Fruit fly (Drosophila melanogaster) whole organism, adult: Measurements from ENCODE around the gene Rab39.
A peak's percentile ranks its signal among the peaks of the same experiment; 100 is the strongest.

Experiments used
- CG11617 ChIP-seq: fragments of 200-800 bp; sonication (Bioruptor generic); optimal IDR thresholded peaks from 2 replicates; lab custom pipeline; 2017; ENCODE audit warnings: mild to moderate bottlenecking, missing biosample characterization, missing genetic modification reagents, missing genetic modification characterization
- CG12768 ChIP-seq: fragments of 200-800 bp; sonication (Bioruptor generic); optimal IDR thresholded peaks from 2 replicates; lab custom pipeline; 2017; ENCODE audit warnings: missing biosample characterization, missing genetic modification characterization, mild to moderate bottlenecking, moderate library complexity, missing genetic modification reagents
- CG14711 ChIP-seq: fragments of 200-800 bp; sonication (Bioruptor generic); optimal IDR thresholded peaks from 2 replicates; lab custom pipeline; 2018; ENCODE audit warnings: missing biosample characterization, mild to moderate bottlenecking, missing genetic modification characterization, moderate library complexity
- CG1620 ChIP-seq: fragments of 200-800 bp; sonication (Bioruptor generic); optimal IDR thresholded peaks from 2 replicates; lab custom pipeline; 2016; ENCODE audit warnings: missing biosample characterization, missing genetic modification characterization
- CG33017 ChIP-seq: fragments of 200-800 bp; sonication (Bioruptor generic); optimal IDR thresholded peaks from 2 replicates; lab custom pipeline; 2018; ENCODE audit warnings: missing biosample characterization, mild to moderate bottlenecking, missing genetic modification characterization, moderate library complexity
- CG5204 ChIP-seq: fragments of 200-800 bp; sonication (Bioruptor generic); optimal IDR thresholded peaks from 2 replicates; lab custom pipeline; 2016; ENCODE audit warnings: missing biosample characterization, missing genetic modification characterization
- CG7045 ChIP-seq: fragments of 200-800 bp; sonication (Bioruptor generic); optimal IDR thresholded peaks from 2 replicates; lab custom pipeline; 2017; ENCODE audit warnings: missing biosample characterization, mild to moderate bottlenecking, missing genetic modification characterization
- CG7101 ChIP-seq: fragments of 200-800 bp; sonication (Bioruptor generic); optimal IDR thresholded peaks from 2 replicates; lab custom pipeline; 2018; ENCODE audit warnings: missing biosample characterization, mild to moderate bottlenecking, missing genetic modification characterization, moderate library complexity
- Clk ChIP-seq: fragments of 200-800 bp; sonication (Bioruptor generic); optimal IDR thresholded peaks from 2 replicates; lab custom pipeline; 2017; ENCODE audit warnings: missing biosample characterization, missing genetic modification characterization
- Crg-1 ChIP-seq: fragments of 200-800 bp; sonication (Bioruptor generic); optimal IDR thresholded peaks from 2 replicates; lab custom pipeline; 2016; ENCODE audit warnings: missing biosample characterization, missing genetic modification characterization
- Hr96 ChIP-seq: fragments of 200-800 bp; sonication (Bioruptor generic); optimal IDR thresholded peaks from 2 replicates; lab custom pipeline; 2016; ENCODE audit warnings: missing biosample characterization, missing genetic modification characterization
- Mnt ChIP-seq: fragments of 200-800 bp; sonication (Bioruptor generic); optimal IDR thresholded peaks from 2 replicates; lab custom pipeline; 2016; ENCODE audit warnings: missing biosample characterization, mild to moderate bottlenecking, missing genetic modification characterization
- bab1 ChIP-seq: fragments of 200-800 bp; sonication (Bioruptor generic); optimal IDR thresholded peaks from 3 replicates; lab custom pipeline; 2019; ENCODE audit warnings: missing biosample characterization, mild to moderate bottlenecking, missing genetic modification characterization, moderate library complexity
- cic ChIP-seq: fragments of 200-800 bp; sonication (Bioruptor generic); optimal IDR thresholded peaks from 2 replicates; lab custom pipeline; 2017; ENCODE audit warnings: missing biosample characterization, mild to moderate bottlenecking, missing genetic modification characterization, moderate library complexity
- cnc ChIP-seq, 2 experiments: fragments of >200 bp; optimal IDR thresholded peaks; 2 replicates each; lab custom pipeline; 2017
- kay ChIP-seq: fragments of 200-800 bp; sonication (Bioruptor generic); peaks from one replicate; lab custom pipeline; 2016; ENCODE audit warnings: missing biosample characterization, missing genetic modification characterization, borderline replicate concordance
- ovo ChIP-seq: fragments of 200-800 bp; sonication (Bioruptor generic); optimal IDR thresholded peaks from 2 replicates; lab custom pipeline; 2016; ENCODE audit warnings: missing biosample characterization, missing genetic modification characterization
- pad ChIP-seq: fragments of 200-800 bp; sonication (Bioruptor generic); optimal IDR thresholded peaks from 3 replicates; lab custom pipeline; 2017; ENCODE audit warnings: missing biosample characterization, missing genetic modification characterization, mild to moderate bottlenecking, moderate library complexity, missing genetic modification reagents
- tj ChIP-seq: fragments of 200-800 bp; sonication (Bioruptor generic); optimal IDR thresholded peaks from 3 replicates; lab custom pipeline; 2017; ENCODE audit warnings: missing biosample characterization, mild to moderate bottlenecking, missing genetic modification characterization, moderate library complexity
- toe ChIP-seq: fragments of 200-800 bp; sonication (Bioruptor generic); optimal IDR thresholded peaks from 2 replicates; lab custom pipeline; 2016; ENCODE audit warnings: missing biosample characterization, missing genetic modification characterization

Gene Rab39

dm6 chrX:7691947-7692739, 42.6 kb upstream of the Rab39 start:
- peak; percentile 61 for TF ChIP-seq bab1 (GFP tag; lab: Kevin White, UChicago)
- peak; percentile 10 for TF ChIP-seq ovo
- TF ChIP-seq cic (GFP tag; lab: Kevin White, UChicago): peak; percentile 19
- peak; percentile 78 for TF ChIP-seq tj
- TF ChIP-seq kay (GFP tag; lab: Kevin White, UChicago): peak; percentile 52
- no peak for TF ChIP-seq pad (GFP tag; lab: Kevin White, UChicago)
- peak; percentile 61 for TF ChIP-seq CG12768 (GFP tag; lab: Kevin White, UChicago)
- TF ChIP-seq Hr96 (GFP tag; lab: Kevin White, UChicago): peak; percentile 70
- peak; percentile 87 for TF ChIP-seq CG33017
- peak; percentile 95 for TF ChIP-seq CG11617 (GFP tag; lab: Kevin White, UChicago)
- TF ChIP-seq CG5204 (GFP tag; lab: Kevin White, UChicago): peak; percentile 40
- no peak for TF ChIP-seq Crg-1 (GFP tag; lab: Kevin White, UChicago)
- peak; percentile 53 for TF ChIP-seq Clk (GFP tag; lab: Kevin White, UChicago)
- no peak for TF ChIP-seq Mnt (GFP tag; lab: Kevin White, UChicago)
- TF ChIP-seq CG7045: peak; percentile 66
- TF ChIP-seq CG14711 (tag; lab: Kevin White, UChicago): peak; percentile 68
- peak; percentile 49 for TF ChIP-seq CG1620 (GFP tag; lab: Kevin White, UChicago)
- TF ChIP-seq CG7101: peak; percentile 84
- no peak for TF ChIP-seq cnc (optimal IDR thresholded peaks at IDR 0.05; lab: Kevin White, UChicago)
- TF ChIP-seq toe (GFP tag; lab: Kevin White, UChicago): peak; percentile 47

dm6 chrX:7692740-7693064, 42.0 kb upstream of the Rab39 start:
- TF ChIP-seq CG7101: peak; percentile 93
- peak; percentile 65 for TF ChIP-seq CG12768 (GFP tag; lab: Kevin White, UChicago)
- no peak for TF ChIP-seq kay (GFP tag; lab: Kevin White, UChicago)
- TF ChIP-seq CG7045: peak; percentile 48
- TF ChIP-seq Clk (GFP tag; lab: Kevin White, UChicago): peak; percentile 3
- peak; percentile 45 for TF ChIP-seq Mnt (GFP tag; lab: Kevin White, UChicago)
- TF ChIP-seq cnc (optimal IDR thresholded peaks at IDR 0.05; lab: Kevin White, UChicago): no peak
- TF ChIP-seq Hr96 (GFP tag; lab: Kevin White, UChicago): peak; percentile 72
- peak; percentile 81 for TF ChIP-seq CG33017
- peak; percentile 50 for TF ChIP-seq CG5204 (GFP tag; lab: Kevin White, UChicago)
- no peak for TF ChIP-seq CG11617 (GFP tag; lab: Kevin White, UChicago)
- TF ChIP-seq Crg-1 (GFP tag; lab: Kevin White, UChicago): peak; percentile 63
- TF ChIP-seq ovo: no peak
- no peak for TF ChIP-seq cic (GFP tag; lab: Kevin White, UChicago)
- TF ChIP-seq toe (GFP tag; lab: Kevin White, UChicago): no peak
- TF ChIP-seq CG14711 (tag; lab: Kevin White, UChicago): peak; percentile 89
- peak; percentile 42 for TF ChIP-seq pad (GFP tag; lab: Kevin White, UChicago)
- no peak for TF ChIP-seq CG1620 (GFP tag; lab: Kevin White, UChicago)
- peak; percentile 89 for TF ChIP-seq bab1 (GFP tag; lab: Kevin White, UChicago)
- TF ChIP-seq tj: no peak

DNA sequence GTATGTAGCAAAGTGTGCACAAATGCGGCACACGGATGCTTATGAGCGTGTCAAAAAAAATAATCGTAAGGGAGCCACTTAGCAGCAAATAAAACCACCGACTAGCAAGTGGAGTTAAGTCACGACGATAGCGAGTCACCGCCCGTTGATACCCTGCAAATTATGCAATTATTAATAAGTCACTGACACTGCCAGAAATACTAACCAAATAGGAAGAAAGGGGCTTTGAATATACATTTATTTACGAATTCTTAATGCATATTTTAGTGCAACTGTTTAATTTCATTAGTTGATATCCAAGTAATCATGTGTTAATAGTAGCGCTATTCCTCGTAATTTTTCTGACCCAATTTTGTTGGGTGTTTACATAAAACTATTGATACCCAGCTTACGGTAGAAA, 41.3 kb upstream of the Rab39 start:
- TF ChIP-seq Clk (GFP tag; lab: Kevin White, UChicago) (no peak), CG11617 (GFP tag; lab: Kevin White, UChicago) (no peak), Crg-1 (GFP tag; lab: Kevin White, UChicago) (no peak), Mnt (GFP tag; lab: Kevin White, UChicago) (no peak), CG12768 (GFP tag; lab: Kevin White, UChicago) (no peak), CG1620 (GFP tag; lab: Kevin White, UChicago) (no peak), cnc (optimal IDR thresholded peaks at IDR 0.05; lab: Kevin White, UChicago) (no peak), cic (GFP tag; lab: Kevin White, UChicago) (no peak), tj (no peak), ovo (no peak), toe (GFP tag; lab: Kevin White, UChicago) (no peak), bab1 (GFP tag; lab: Kevin White, UChicago) (no peak), pad (GFP tag; lab: Kevin White, UChicago) (no peak), CG33017 (no peak), CG5204 (GFP tag; lab: Kevin White, UChicago) (no peak), kay (GFP tag; lab: Kevin White, UChicago) (no peak), Hr96 (GFP tag; lab: Kevin White, UChicago) (no peak), CG14711 (tag; lab: Kevin White, UChicago) (no peak)

DNA sequence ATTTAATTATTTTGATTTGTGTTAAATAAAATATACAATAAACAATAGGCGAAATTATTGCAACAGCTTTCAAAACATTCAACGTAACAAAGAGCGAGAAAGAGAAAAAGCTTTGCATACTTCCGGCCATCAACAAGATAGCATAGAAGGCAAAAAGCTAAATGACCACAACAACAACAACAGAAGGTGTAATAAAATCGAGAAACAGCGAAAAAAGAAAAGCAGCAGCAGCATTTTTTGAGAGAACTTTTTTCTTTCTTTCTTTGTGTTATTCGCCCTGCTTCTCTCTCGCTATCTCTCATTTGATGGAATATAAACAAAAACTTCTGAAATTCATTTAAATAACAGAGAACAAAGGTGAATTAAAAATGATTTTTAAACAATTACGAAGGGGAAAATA, 40.5 kb upstream of the Rab39 start:
- TF ChIP-seq kay (GFP tag; lab: Kevin White, UChicago) (peak; percentile 82), bab1 (GFP tag; lab: Kevin White, UChicago) (peak; percentile 11), tj (peak; percentile 92), CG33017 (no peak), Clk (GFP tag; lab: Kevin White, UChicago) (no peak)

DNA sequence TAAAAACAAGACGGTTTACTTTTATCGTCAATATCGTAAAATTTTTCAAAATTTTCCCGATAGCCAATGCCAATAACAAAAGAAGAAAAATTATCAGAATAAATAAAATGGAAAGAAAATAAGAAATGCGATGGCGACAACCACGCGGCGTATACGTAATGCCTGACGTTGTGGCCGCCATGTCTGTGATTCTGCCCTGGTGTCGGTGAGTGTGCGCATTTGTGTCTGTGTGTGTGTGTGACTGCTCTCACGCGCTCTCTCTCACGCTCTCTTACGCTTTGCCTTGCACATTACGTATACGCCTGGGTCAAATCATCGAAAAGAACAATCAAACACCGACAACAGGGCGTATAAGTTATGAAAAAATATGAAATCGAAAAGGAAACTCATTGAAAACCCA, 39.9 kb upstream of the Rab39 start:
- TF ChIP-seq Hr96 (GFP tag; lab: Kevin White, UChicago) (peak; percentile 8), toe (GFP tag; lab: Kevin White, UChicago) (no peak), Mnt (GFP tag; lab: Kevin White, UChicago) (peak; percentile 80), Crg-1 (GFP tag; lab: Kevin White, UChicago) (no peak), Clk (GFP tag; lab: Kevin White, UChicago) (no peak), CG1620 (GFP tag; lab: Kevin White, UChicago) (no peak), bab1 (GFP tag; lab: Kevin White, UChicago) (no peak)
